Worm (Caenorhabditis elegans) whole organism, L1 larva: Measurements from ENCODE around the gene nstp-10.

ENCODE experiments used
- F16B12.6 ChIP-seq: fragments of 150-350 bp; optimal IDR thresholded peaks from 2 replicates; lab custom pipeline; 2014; ENCODE audit warnings: missing biosample characterization, missing genetic modification characterization
- aly-2 ChIP-seq: fragments of 150-350 bp; optimal IDR thresholded peaks from 2 replicates; lab custom pipeline; 2014; ENCODE audit warnings: missing biosample characterization, missing genetic modification characterization
- ceh-63 ChIP-seq: fragments of 200-800 bp; sonication (Bioruptor generic); optimal IDR thresholded peaks from 2 replicates; lab custom pipeline; 2018; ENCODE audit warnings: mild to moderate bottlenecking, missing genetic modification characterization, missing compliant biosample characterization
- ceh-82 ChIP-seq, 3 experiments: fragments of 150-350 bp in 1 of 3; sonication (generic microtip) in 2 of 3; optimal IDR thresholded peaks; 2 replicates each; lab custom pipeline; 2014 to 2017; ENCODE audit warnings: missing biosample characterization in 3 of 3, missing genetic modification characterization in 3 of 3
- ceh-88 ChIP-seq: fragments of 200-800 bp; sonication (Bioruptor generic); IDR thresholded peaks from 2 replicates; pipeline ENCODE4 v1.3.6; 2022; ENCODE audit warnings: missing genetic modification characterization, missing compliant biosample characterization
- ceh-90 ChIP-seq: sonication (generic microtip); optimal IDR thresholded peaks from 2 replicates; lab custom pipeline; 2016; ENCODE audit warnings: missing genetic modification characterization, missing compliant biosample characterization
- dpl-1 ChIP-seq, 3 experiments: fragments of 150-350 bp in 2 of 3; sonication (generic microtip) in 1 of 3; optimal IDR thresholded peaks; 2 replicates each; lab custom pipeline; 2014 to 2017; ENCODE audit warnings: missing biosample characterization in 3 of 3, missing genetic modification characterization in 3 of 3, missing genetic modification reagents in 3 of 3
- dsc-1 ChIP-seq: sonication (generic microtip); optimal IDR thresholded peaks from 2 replicates; lab custom pipeline; 2016; ENCODE audit warnings: mild to moderate bottlenecking, missing genetic modification characterization, missing compliant biosample characterization
- efl-3 ChIP-seq: fragments of 200-800 bp; sonication (Bioruptor generic); optimal IDR thresholded peaks from 2 replicates; lab custom pipeline; 2018; ENCODE audit warnings: mild to moderate bottlenecking, missing genetic modification characterization, missing compliant biosample characterization
- egl-13 ChIP-seq: sonication (generic microtip); optimal IDR thresholded peaks from 2 replicates; lab custom pipeline; 2016; ENCODE audit warnings: missing genotype, missing genetic modification reagents, missing genetic modification characterization, missing compliant biosample characterization
- egl-27 ChIP-seq, 2 experiments: fragments of 150-350 bp in 1 of 2; sonication (generic microtip); optimal IDR thresholded peaks; 3 replicates each; lab custom pipeline; 2017 to 2018; ENCODE audit warnings: missing biosample characterization in 2 of 2, missing genetic modification characterization in 2 of 2, missing genetic modification reagents in 2 of 2
- elt-3 ChIP-seq, 6 experiments: fragments of 150-350 bp in 1 of 6; sonication (generic microtip); optimal IDR thresholded peaks; 2 replicates each; lab custom pipeline; 2017 to 2018; ENCODE audit warnings: missing biosample characterization in 6 of 6, missing genetic modification characterization in 6 of 6, inconsistent platforms in 1 of 6
- fkh-10 ChIP-seq: sonication (generic microtip); optimal IDR thresholded peaks from 2 replicates; lab custom pipeline; 2017; ENCODE audit warnings: missing biosample characterization, missing genetic modification reagents, missing genetic modification characterization
- fkh-4 ChIP-seq: sonication (generic microtip); optimal IDR thresholded peaks from 2 replicates; lab custom pipeline; 2016; ENCODE audit warnings: missing compliant biosample characterization, missing genetic modification characterization, borderline replicate concordance
- fkh-8 ChIP-seq: sonication (generic microtip); optimal IDR thresholded peaks from 2 replicates; lab custom pipeline; 2016; ENCODE audit warnings: mild to moderate bottlenecking, missing genetic modification characterization, missing compliant biosample characterization
- fos-1 ChIP-seq: fragments of 150-350 bp; optimal IDR thresholded peaks from 2 replicates; lab custom pipeline; 2014; ENCODE audit warnings: missing biosample characterization, missing genetic modification characterization
- grh-1 ChIP-seq: fragments of 200-800 bp; sonication (Bioruptor generic); IDR thresholded peaks from 2 replicates; pipeline ENCODE4 v1.3.6; 2022; ENCODE audit warnings: missing genetic modification reagents, missing genetic modification characterization, missing compliant biosample characterization
- hpl-2 ChIP-seq: fragments of 150-350 bp; optimal IDR thresholded peaks from 2 replicates; lab custom pipeline; 2014; ENCODE audit warnings: missing biosample characterization, missing genetic modification reagents, missing genetic modification characterization
- irx-1 ChIP-seq: sonication (generic microtip); optimal IDR thresholded peaks from 2 replicates; lab custom pipeline; 2016; ENCODE audit warnings: missing genetic modification characterization, missing compliant biosample characterization
- isw-1 ChIP-seq: fragments of 200-800 bp; sonication (Bioruptor generic); IDR thresholded peaks from 2 replicates; pipeline ENCODE4 v1.3.6; 2022; ENCODE audit warnings: missing genetic modification characterization, missing compliant biosample characterization
- lin-13 ChIP-seq: fragments of 150-350 bp; optimal IDR thresholded peaks from 2 replicates; lab custom pipeline; 2014; ENCODE audit warnings: missing biosample characterization, missing genetic modification reagents, missing genetic modification characterization
- lin-35 ChIP-seq, 2 experiments: fragments of 150-350 bp; optimal IDR thresholded peaks; 2 replicates each; lab custom pipeline; 2014; ENCODE audit warnings: missing biosample characterization in 2 of 2, missing genetic modification characterization in 2 of 2, missing genetic modification reagents in 2 of 2
- lir-3 ChIP-seq: sonication (generic microtip); optimal IDR thresholded peaks from 2 replicates; lab custom pipeline; 2016; ENCODE audit warnings: mild to moderate bottlenecking, missing genetic modification characterization, moderate library complexity, missing compliant biosample characterization; ENCODE audit not compliant: poor library complexity
- lsy-2 ChIP-seq, 2 experiments: fragments of 150-350 bp; optimal IDR thresholded peaks; 2 replicates each; lab custom pipeline; 2014; ENCODE audit warnings: missing biosample characterization in 2 of 2, missing genetic modification characterization in 2 of 2
- mab-9 ChIP-seq: fragments of 200-800 bp; sonication (Bioruptor generic); IDR thresholded peaks from 2 replicates; pipeline ENCODE4 v1.3.6; 2022; ENCODE audit warnings: missing genetic modification reagents, missing genetic modification characterization, missing compliant biosample characterization
- mef-2 ChIP-seq: fragments of 150-350 bp; optimal IDR thresholded peaks from 2 replicates; lab custom pipeline; 2014; ENCODE audit warnings: missing biosample characterization, missing genetic modification characterization
- mep-1 ChIP-seq: fragments of 150-350 bp; optimal IDR thresholded peaks from 2 replicates; lab custom pipeline; 2014; ENCODE audit warnings: missing biosample characterization, missing genetic modification characterization
- nhr-11 ChIP-seq: fragments of 150-350 bp; optimal IDR thresholded peaks from 2 replicates; lab custom pipeline; 2014; ENCODE audit warnings: missing biosample characterization, missing genetic modification characterization
- nhr-12 ChIP-seq: sonication (generic microtip); optimal IDR thresholded peaks from 2 replicates; lab custom pipeline; 2017; ENCODE audit warnings: missing biosample characterization, missing genetic modification characterization
- nhr-19 ChIP-seq: fragments of 200-800 bp; sonication (Bioruptor generic); conservative IDR thresholded peaks from 2 replicates; pipeline ENCODE4 v1.3.6; 2022; ENCODE audit warnings: missing genetic modification characterization, missing compliant biosample characterization
- nhr-77 ChIP-seq: fragments of 150-350 bp; optimal IDR thresholded peaks from 2 replicates; lab custom pipeline; 2014; ENCODE audit warnings: missing biosample characterization, missing genetic modification characterization
- nhr-85 ChIP-seq: sonication (generic microtip); peaks from one replicate; lab custom pipeline; 2016; ENCODE audit warnings: missing genetic modification characterization, inconsistent platforms, missing compliant biosample characterization
- nhr-90 ChIP-seq: sonication (generic microtip); optimal IDR thresholded peaks from 2 replicates; lab custom pipeline; 2016; ENCODE audit warnings: mild to moderate bottlenecking, missing genetic modification characterization, missing compliant biosample characterization; ENCODE audit not compliant: poor library complexity
- pag-3 ChIP-seq: sonication (generic microtip); optimal IDR thresholded peaks from 2 replicates; lab custom pipeline; 2017; ENCODE audit warnings: missing genetic modification characterization, mild to moderate bottlenecking, missing compliant biosample characterization, antibody characterized with exemption, borderline replicate concordance; ENCODE audit not compliant: insufficient read depth
- pax-3 ChIP-seq: fragments of 200-800 bp; sonication (Bioruptor generic); optimal IDR thresholded peaks from 2 replicates; lab custom pipeline; 2018; ENCODE audit warnings: mild to moderate bottlenecking, missing genetic modification characterization, moderate library complexity, missing compliant biosample characterization
- rnt-1 ChIP-seq: sonication (generic microtip); optimal IDR thresholded peaks from 2 replicates; lab custom pipeline; 2016; ENCODE audit warnings: mild to moderate bottlenecking, missing genetic modification characterization, moderate library complexity, missing compliant biosample characterization
- snpc-4 ChIP-seq: fragments of 150-350 bp; optimal IDR thresholded peaks from 2 replicates; lab custom pipeline; 2014; ENCODE audit warnings: missing biosample characterization, missing genetic modification characterization
- snu-23 ChIP-seq: sonication (generic microtip); optimal IDR thresholded peaks from 2 replicates; lab custom pipeline; 2016; ENCODE audit warnings: missing genetic modification characterization, missing compliant biosample characterization
- sptf-1 ChIP-seq: fragments of 150-350 bp; optimal IDR thresholded peaks from 2 replicates; lab custom pipeline; 2014; ENCODE audit warnings: missing biosample characterization, missing genetic modification characterization
- sup-37 ChIP-seq: fragments of 200-800 bp; sonication (Bioruptor generic); optimal IDR thresholded peaks from 2 replicates; lab custom pipeline; 2018; ENCODE audit warnings: mild to moderate bottlenecking, missing genetic modification characterization, missing compliant biosample characterization
- tbx-2 ChIP-seq: sonication (generic microtip); optimal IDR thresholded peaks from 2 replicates; lab custom pipeline; 2016; ENCODE audit warnings: missing genetic modification characterization, missing compliant biosample characterization
- unc-30 ChIP-seq: sonication (generic microtip); optimal IDR thresholded peaks from 2 replicates; lab custom pipeline; 2017; ENCODE audit warnings: missing biosample characterization, missing genetic modification characterization
- unc-62 ChIP-seq: fragments of 150-350 bp; optimal IDR thresholded peaks from 2 replicates; lab custom pipeline; 2014; ENCODE audit warnings: missing biosample characterization, missing genetic modification reagents, missing genetic modification characterization
- unc-86 ChIP-seq: sonication (generic microtip); optimal IDR thresholded peaks from 2 replicates; lab custom pipeline; 2016; ENCODE audit warnings: missing genetic modification characterization, missing compliant biosample characterization
- unc-98 ChIP-seq: fragments of 200-800 bp; sonication (Bioruptor generic); IDR thresholded peaks from 2 replicates; pipeline ENCODE4 v1.3.6; 2022; ENCODE audit warnings: missing genetic modification characterization, missing compliant biosample characterization
- xbp-1 ChIP-seq: sonication (generic microtip); optimal IDR thresholded peaks from 2 replicates; lab custom pipeline; 2016; ENCODE audit warnings: missing genetic modification characterization, missing compliant biosample characterization
- zag-1 ChIP-seq: fragments of 150-350 bp; optimal IDR thresholded peaks from 2 replicates; lab custom pipeline; 2014; ENCODE audit warnings: missing biosample characterization, missing genetic modification characterization
- zip-4 ChIP-seq: fragments of 200-800 bp; sonication (Bioruptor generic); optimal IDR thresholded peaks from 2 replicates; lab custom pipeline; 2018; ENCODE audit warnings: mild to moderate bottlenecking, missing genetic modification characterization, moderate library complexity, missing compliant biosample characterization
- ztf-11 ChIP-seq, 2 experiments: sonication (generic microtip); optimal IDR thresholded peaks; 2 replicates each; lab custom pipeline; 2016 to 2017; ENCODE audit warnings: missing genetic modification characterization in 2 of 2, missing biosample characterization in 1 of 2, missing compliant biosample characterization in 1 of 2
- ztf-4 ChIP-seq: fragments of 150-350 bp; optimal IDR thresholded peaks from 2 replicates; lab custom pipeline; 2014; ENCODE audit warnings: missing biosample characterization, missing genetic modification characterization

nstp-10 gene

DNA sequence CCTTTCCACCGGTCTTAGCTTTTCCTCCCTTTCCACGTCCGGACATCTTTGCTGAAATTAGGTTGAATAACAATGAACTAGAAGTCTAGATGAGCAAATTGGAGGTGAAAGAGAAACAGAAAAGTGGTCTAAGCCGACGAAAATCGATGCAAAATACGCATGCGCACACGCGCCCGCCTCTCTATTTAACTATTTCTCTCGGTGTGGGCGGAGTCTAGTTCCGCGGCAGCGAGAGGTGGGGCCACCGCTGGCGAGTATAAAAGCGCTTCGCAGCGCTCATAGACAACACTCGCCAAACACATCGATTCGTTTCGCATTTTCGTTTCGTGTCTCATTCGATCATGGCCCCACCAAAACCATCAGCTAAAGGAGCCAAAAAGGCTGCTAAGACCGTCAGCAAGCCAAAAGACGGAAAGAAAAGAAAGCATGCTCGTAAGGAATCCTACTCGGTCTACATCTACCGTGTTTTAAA lies 4.4 kb downstream of the nstp-10 start, which contains the start of the genes his-35 and his-41 (continued):
- TF ChIP-seq xbp-1 (tag; lab: Kevin White, UChicago) (peak; percentile 74), egl-27 (tag; optimal IDR thresholded peaks at IDR 0.05; lab: Kevin White, UChicago) (no peak), snpc-4 (peak; percentile 12), snu-23 (peak; percentile 75), tbx-2 (peak; percentile 69), pax-3 (tag; lab: Kevin White, UChicago) (peak; percentile 7), rnt-1 (peak; percentile 42), elt-3 (tag; optimal IDR thresholded peaks at IDR 0.05; lab: Kevin White, UChicago) (no peak), ceh-82 (tag; optimal IDR thresholded peaks at IDR 0.05; lab: Kevin White, UChicago) (peak; percentile 41 to 57 (median 54)), nhr-19 (GFP tag; lab: Robert Waterston, UW) (peak; percentile 67), unc-86 (tag; lab: Kevin White, UChicago) (peak; percentile 59), fkh-10 (GFP tag; lab: Kevin White, UChicago) (peak; percentile 8), fkh-8 (tag; lab: Kevin White, UChicago) (peak; percentile 69), pag-3 (tag; lab: Kevin White, UChicago) (no peak), hpl-2 (no peak), ztf-4 (tag; lab: Kevin White, UChicago) (no peak), efl-3 (GFP tag; lab: Kevin White, UChicago) (no peak), fos-1 (tag; lab: Kevin White, UChicago) (peak; percentile 24), ceh-88 (GFP tag; lab: Robert Waterston, UW) (0 out of 2 replicates have a peak, but pooled peaks have one; percentile 10), ceh-63 (GFP tag; lab: Kevin White, UChicago) (no peak), mab-9 (GFP tag; lab: Robert Waterston, UW) (peak; percentile 45; the same call in 1 of the 2 replicates), lir-3 (tag; lab: Kevin White, UChicago) (no peak), nhr-11 (tag; lab: Kevin White, UChicago) (no peak), lsy-2 (tag; optimal IDR thresholded peaks at IDR 0.05; lab: Kevin White, UChicago) (peak; percentile 33 to 47), dsc-1 (peak; percentile 83), grh-1 (GFP tag; lab: Robert Waterston, UW) (0 out of 2 replicates have a peak, but pooled peaks have one; percentile 14), unc-62 (GFP tag; lab: Kevin White, UChicago) (no peak), irx-1 (tag; lab: Kevin White, UChicago) (peak; percentile 55), nhr-85 (tag; lab: Kevin White, UChicago) (no peak), nhr-90 (tag; lab: Kevin White, UChicago) (peak; percentile 45), mep-1 (tag; lab: Kevin White, UChicago) (peak; percentile 32), ceh-90 (tag; lab: Kevin White, UChicago) (no peak), dpl-1 (GFP tag; optimal IDR thresholded peaks at IDR 0.05; lab: Kevin White, UChicago) (peak; percentile 9 to 45 (median 43)), F16B12.6 (tag; lab: Kevin White, UChicago) (peak; percentile 28), sup-37 (GFP tag; lab: Kevin White, UChicago) (peak; percentile 16), ztf-11 (tag; optimal IDR thresholded peaks at IDR 0.05; lab: Kevin White, UChicago) (peak in 1 of 2 experiments; percentile 43), nhr-77 (tag; lab: Kevin White, UChicago) (peak; percentile 23), egl-13 (tag; lab: Kevin White, UChicago) (peak; percentile 72), zip-4 (peak; percentile 42)

DNA sequence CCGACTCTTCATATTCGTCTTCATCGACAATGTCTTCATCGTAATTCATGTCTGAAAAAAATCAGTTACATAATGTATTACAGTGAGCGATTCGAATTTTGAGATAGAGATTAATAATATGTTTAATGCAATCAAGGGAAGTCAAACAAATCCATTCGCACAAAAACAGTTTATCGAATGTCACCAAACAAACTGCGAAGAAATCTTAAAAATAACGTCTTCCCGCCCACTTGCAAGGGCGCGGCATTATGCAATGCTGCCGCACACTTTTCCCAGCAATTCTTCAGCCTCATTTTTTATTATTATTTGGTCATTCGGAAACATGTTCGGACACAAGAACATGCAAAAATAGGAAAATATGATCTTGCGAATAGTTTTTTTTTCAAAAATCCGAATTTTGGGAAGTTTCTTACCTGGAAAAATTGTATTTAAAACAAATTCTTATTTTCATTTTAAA lies 5.4 kb downstream of the nstp-10 start, which contains the start of gene mdf-1:
Gene mdf-1, minus strand, starts transcription at position 51 of the 457 bp plus-strand sequence.
- TF ChIP-seq lin-13: peak; percentile 62
- peak; percentile 68 for TF ChIP-seq nhr-90 (tag; lab: Kevin White, UChicago)
- peak; percentile 85 to 93 (median 89) for TF ChIP-seq dpl-1 (GFP tag; optimal IDR thresholded peaks at IDR 0.05; lab: Kevin White, UChicago)
- no peak for TF ChIP-seq isw-1 (GFP tag; lab: Robert Waterston, UW)
- TF ChIP-seq aly-2 (tag; lab: Kevin White, UChicago): no peak
- TF ChIP-seq lir-3 (tag; lab: Kevin White, UChicago): peak; percentile 57
- TF ChIP-seq unc-98 (GFP tag; lab: Robert Waterston, UW): no peak
- no peak for TF ChIP-seq fkh-4 (tag; lab: Kevin White, UChicago)
- TF ChIP-seq zag-1 (tag; lab: Kevin White, UChicago): no peak
- TF ChIP-seq egl-27 (tag; optimal IDR thresholded peaks at IDR 0.05; lab: Kevin White, UChicago): no peak
- peak; percentile 90 to 96 for TF ChIP-seq lin-35 (GFP tag; optimal IDR thresholded peaks at IDR 0.05; lab: Kevin White, UChicago)
- no peak for TF ChIP-seq unc-30
- no peak for TF ChIP-seq mab-9 (GFP tag; lab: Robert Waterston, UW)
- TF ChIP-seq mef-2: no peak
- no peak for TF ChIP-seq sptf-1
- no peak for TF ChIP-seq nhr-12 (tag; lab: Kevin White, UChicago)
- TF ChIP-seq snpc-4: peak; percentile 35
- TF ChIP-seq pax-3 (tag; lab: Kevin White, UChicago): no peak
- peak; percentile 40 for TF ChIP-seq irx-1 (tag; lab: Kevin White, UChicago)
- peak; percentile 10 for TF ChIP-seq F16B12.6 (tag; lab: Kevin White, UChicago)
